Worm (Caenorhabditis elegans): ENCODE results near the gene pst-2.

DNA sequence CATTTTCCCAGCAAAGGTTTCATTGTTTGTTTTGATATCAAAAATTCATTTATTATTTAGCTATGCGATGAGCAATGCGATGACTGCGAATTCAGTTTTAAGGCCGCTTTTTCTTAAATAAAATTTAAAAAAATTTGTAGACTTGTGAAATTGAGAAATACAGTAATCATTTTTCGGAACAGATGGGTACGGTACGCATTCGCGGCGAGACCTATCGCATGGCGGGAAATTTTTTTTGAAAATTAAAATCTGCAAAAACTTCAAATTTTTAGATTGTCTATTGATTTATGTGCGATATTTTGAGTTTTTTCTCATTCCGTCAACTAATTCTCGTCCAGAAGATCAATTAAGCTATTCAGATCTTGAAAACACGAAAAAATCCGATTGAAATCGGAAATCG lies 16.7 kb upstream of the pst-2 start:
- TF ChIP-seq ama-1 (optimal IDR thresholded peaks at IDR 0.05) (no peak), B0310.2 (tag; optimal IDR thresholded peaks at IDR 0.05) (no peak), sea-1 (GFP tag; conservative IDR thresholded peaks at IDR 0.05) (no peak), flt-1 (GFP tag; IDR thresholded peaks at IDR 0.05) (no peak), tbx-11 (GFP tag; IDR thresholded peaks at IDR 0.05) (no peak), ceh-36 (tag; optimal IDR thresholded peaks at IDR 0.05) (no peak)

All from whole organism, early embryonic.